Worm (Caenorhabditis elegans) whole organism, young adult: ENCODE measurements around the gene R03G8.3.

Experiments used
- F22D6.2 ChIP-seq: sonication (generic microtip); optimal IDR thresholded peaks from 2 replicates; lab custom pipeline; 2016; ENCODE audit warnings: mild to moderate bottlenecking, missing genetic modification characterization, missing compliant biosample characterization
- Y53G8AR.9 ChIP-seq: fragments of 200-800 bp; sonication (Bioruptor generic); conservative IDR thresholded peaks from 2 replicates; pipeline ENCODE4 v1.3.6; 2022; ENCODE audit warnings: missing genetic modification reagents, missing genetic modification characterization, missing compliant biosample characterization
- egl-44 ChIP-seq: fragments of 200-800 bp; sonication (Bioruptor generic); IDR thresholded peaks from 2 replicates; pipeline ENCODE4 v1.3.6; 2022; ENCODE audit warnings: missing genetic modification reagents, missing genetic modification characterization, missing compliant biosample characterization

DNA sequence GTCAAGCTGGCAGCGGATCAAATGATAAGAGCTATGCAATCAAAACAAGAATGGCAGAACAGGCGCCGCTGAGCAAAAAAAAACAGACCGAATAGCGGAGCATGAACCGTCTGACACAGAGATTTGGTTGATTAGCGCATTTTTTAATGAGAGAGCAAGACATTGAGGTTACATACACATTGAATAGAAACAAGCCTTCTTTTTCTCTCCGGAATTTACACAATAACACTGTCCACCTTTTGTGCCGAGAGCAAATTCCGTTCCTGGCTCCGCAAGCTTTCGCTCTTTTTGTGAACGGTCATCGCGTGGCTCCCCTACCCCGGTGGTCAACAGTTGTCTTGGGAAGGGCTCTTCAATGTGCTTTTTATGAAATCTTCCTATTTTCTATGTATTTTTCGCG, 35.2 kb upstream of the R03G8.3 start, which contains the start of gene K03A11.6:
- no peak for TF ChIP-seq F22D6.2 (tag; lab: Kevin White, UChicago)
- no peak for TF ChIP-seq egl-44
- TF ChIP-seq Y53G8AR.9 (GFP tag; lab: Robert Waterston, UW), result no peak
